Fruit fly (Drosophila melanogaster): ENCODE results near the gene CG3631.

The CG3631 gene

dm6 chr3R:14879207-14879863 lies at the start of gene CG3631:
Gene CG3631, plus strand, starts transcription at chr3R:14879457.
- TF ChIP-seq pan (optimal IDR thresholded peaks at IDR 0.05) (no peak), psq (optimal IDR thresholded peaks at IDR 0.05) (no peak), Dll (optimal IDR thresholded peaks at IDR 0.05) (no peak), EcR (GFP tag; optimal IDR thresholded peaks at IDR 0.05) (no peak)

- TF ChIP-seq EcR (GFP tag; optimal IDR thresholded peaks at IDR 0.05) (no peak), psq (optimal IDR thresholded peaks at IDR 0.05) (no peak), Dll (optimal IDR thresholded peaks at IDR 0.05) (no peak), usp (GFP tag; optimal IDR thresholded peaks at IDR 0.05) (no peak), pan (optimal IDR thresholded peaks at IDR 0.05) (no peak), CG8478 (optimal IDR thresholded peaks at IDR 0.05) (no peak)
Measured at dm6 chr3R:14830262-14830758, 48.9 kb upstream of the CG3631 start.

- TF ChIP-seq usp (GFP tag; optimal IDR thresholded peaks at IDR 0.05) (no peak), CG8478 (optimal IDR thresholded peaks at IDR 0.05) (no peak), psq (optimal IDR thresholded peaks at IDR 0.05) (no peak), pan (optimal IDR thresholded peaks at IDR 0.05) (no peak), Dll (optimal IDR thresholded peaks at IDR 0.05) (no peak), EcR (GFP tag; optimal IDR thresholded peaks at IDR 0.05) (no peak)
Measured at dm6 chr3R:14832256-14832655, 47.0 kb upstream of the CG3631 start.

- TF ChIP-seq usp (GFP tag; optimal IDR thresholded peaks at IDR 0.05) (no peak), Dll (optimal IDR thresholded peaks at IDR 0.05) (no peak), psq (optimal IDR thresholded peaks at IDR 0.05) (no peak)
Measured at dm6 chr3R:14844743-14845142, 34.5 kb upstream of the CG3631 start, which contains the start of gene CG3610. Gene CG3610, plus strand, starts transcription at chr3R:14845043.

dm6 chr3R:14846924-14847599 lies 32.2 kb upstream of the CG3631 start:
- TF ChIP-seq Dll (optimal IDR thresholded peaks at IDR 0.05) (no peak), usp (GFP tag; optimal IDR thresholded peaks at IDR 0.05) (no peak), psq (optimal IDR thresholded peaks at IDR 0.05) (no peak), pan (optimal IDR thresholded peaks at IDR 0.05) (no peak), CG8478 (optimal IDR thresholded peaks at IDR 0.05) (no peak), EcR (GFP tag; optimal IDR thresholded peaks at IDR 0.05) (no peak)

dm6 chr3R:14847844-14848243 lies 31.4 kb upstream of the CG3631 start:
- TF ChIP-seq EcR (GFP tag; optimal IDR thresholded peaks at IDR 0.05) (no peak), CG8478 (optimal IDR thresholded peaks at IDR 0.05) (no peak), usp (GFP tag; optimal IDR thresholded peaks at IDR 0.05) (no peak), Dll (optimal IDR thresholded peaks at IDR 0.05) (no peak), psq (optimal IDR thresholded peaks at IDR 0.05) (no peak), pan (optimal IDR thresholded peaks at IDR 0.05) (no peak)

- TF ChIP-seq CG8478 (optimal IDR thresholded peaks at IDR 0.05) (no peak), pan (optimal IDR thresholded peaks at IDR 0.05) (no peak), Dll (optimal IDR thresholded peaks at IDR 0.05) (no peak), usp (GFP tag; optimal IDR thresholded peaks at IDR 0.05) (no peak), EcR (GFP tag; optimal IDR thresholded peaks at IDR 0.05) (no peak), psq (optimal IDR thresholded peaks at IDR 0.05) (no peak)
Measured at dm6 chr3R:14852610-14853009, 26.6 kb upstream of the CG3631 start.

- TF ChIP-seq Dll (optimal IDR thresholded peaks at IDR 0.05) (peak; percentile 56), psq (optimal IDR thresholded peaks at IDR 0.05) (no peak)
Measured at dm6 chr3R:14853767-14854191, 25.5 kb upstream of the CG3631 start.

- TF ChIP-seq Dll (optimal IDR thresholded peaks at IDR 0.05) (no peak), psq (optimal IDR thresholded peaks at IDR 0.05) (no peak), usp (GFP tag; optimal IDR thresholded peaks at IDR 0.05) (no peak), EcR (GFP tag; optimal IDR thresholded peaks at IDR 0.05) (no peak), pan (optimal IDR thresholded peaks at IDR 0.05) (no peak), CG8478 (optimal IDR thresholded peaks at IDR 0.05) (no peak)
Measured at dm6 chr3R:14864819-14865218, 14.4 kb upstream of the CG3631 start.

- TF ChIP-seq EcR (GFP tag; optimal IDR thresholded peaks at IDR 0.05) (no peak), psq (optimal IDR thresholded peaks at IDR 0.05) (no peak), pan (optimal IDR thresholded peaks at IDR 0.05) (no peak), CG8478 (optimal IDR thresholded peaks at IDR 0.05) (no peak), usp (GFP tag; optimal IDR thresholded peaks at IDR 0.05) (no peak), Dll (optimal IDR thresholded peaks at IDR 0.05) (no peak)
Measured at dm6 chr3R:14873345-14873744, 5.9 kb upstream of the CG3631 start.

- TF ChIP-seq pan (optimal IDR thresholded peaks at IDR 0.05) (no peak), psq (optimal IDR thresholded peaks at IDR 0.05) (no peak), usp (GFP tag; optimal IDR thresholded peaks at IDR 0.05) (no peak), EcR (GFP tag; optimal IDR thresholded peaks at IDR 0.05) (no peak), Dll (optimal IDR thresholded peaks at IDR 0.05) (no peak), CG8478 (optimal IDR thresholded peaks at IDR 0.05) (no peak)
Measured at dm6 chr3R:14875274-14875964, 3.8 kb upstream of the CG3631 start, which contains the start of gene btsz. Gene btsz, minus strand, starts transcription at chr3R:14875488.

dm6 chr3R:14875965-14876331 lies 3.3 kb upstream of the CG3631 start:
- TF ChIP-seq psq (optimal IDR thresholded peaks at IDR 0.05) = no peak
- TF ChIP-seq pan (optimal IDR thresholded peaks at IDR 0.05) = no peak
- TF ChIP-seq usp (GFP tag; optimal IDR thresholded peaks at IDR 0.05) = no peak
- TF ChIP-seq Dll (optimal IDR thresholded peaks at IDR 0.05) = no peak
- TF ChIP-seq EcR (GFP tag; optimal IDR thresholded peaks at IDR 0.05) = no peak
- TF ChIP-seq CG8478 (optimal IDR thresholded peaks at IDR 0.05) = no peak

Data from whole organism.